Worm (Caenorhabditis elegans) whole organism, late embryonic: ENCODE measurements around the gene wdr-62.

Experiments used
- C08G9.2 ChIP-seq: sonication (generic microtip); optimal IDR thresholded peaks from 2 replicates; lab custom pipeline; 2016; ENCODE audit warnings: mild to moderate bottlenecking, missing genetic modification characterization, moderate library complexity, missing compliant biosample characterization
- K02D7.2 ChIP-seq: sonication (generic microtip); optimal IDR thresholded peaks from 2 replicates; lab custom pipeline; 2017; ENCODE audit warnings: mild to moderate bottlenecking, missing genetic modification characterization, missing compliant biosample characterization
- Y22D7AL.16 ChIP-seq: sonication (generic microtip); optimal IDR thresholded peaks from 2 replicates; lab custom pipeline; 2016; ENCODE audit warnings: missing genetic modification characterization, missing compliant biosample characterization
- ceh-14 ChIP-seq: sonication (generic microtip); optimal IDR thresholded peaks from 2 replicates; lab custom pipeline; 2016; ENCODE audit warnings: missing genotype, missing genetic modification characterization, missing compliant biosample characterization
- ceh-19 ChIP-seq: fragments of 200-800 bp; sonication (Bioruptor generic); optimal IDR thresholded peaks from 2 replicates; lab custom pipeline; 2018; ENCODE audit warnings: mild to moderate bottlenecking, missing genetic modification characterization, missing compliant biosample characterization
- ceh-2 ChIP-seq: sonication (generic microtip); optimal IDR thresholded peaks from 2 replicates; lab custom pipeline; 2016; ENCODE audit warnings: missing genotype, missing genetic modification characterization, missing compliant biosample characterization
- ceh-30 ChIP-seq: fragments of 150-350 bp; optimal IDR thresholded peaks from 2 replicates; lab custom pipeline; 2014; ENCODE audit warnings: missing biosample characterization, missing genetic modification characterization
- ceh-34 ChIP-seq: sonication (generic microtip); optimal IDR thresholded peaks from 2 replicates; lab custom pipeline; 2016; ENCODE audit warnings: mild to moderate bottlenecking, missing genetic modification characterization, missing compliant biosample characterization
- ceh-45 ChIP-seq: fragments of 200-800 bp; sonication (Bioruptor generic); IDR thresholded peaks from 2 replicates; pipeline ENCODE4 v1.3.6; 2022; ENCODE audit warnings: missing genetic modification reagents, missing genetic modification characterization, missing compliant biosample characterization
- ceh-6 ChIP-seq: fragments of 200-800 bp; sonication (Bioruptor generic); optimal IDR thresholded peaks from 2 replicates; lab custom pipeline; 2018; ENCODE audit warnings: mild to moderate bottlenecking, missing genetic modification characterization, missing compliant biosample characterization
- dve-1 ChIP-seq: sonication (generic microtip); optimal IDR thresholded peaks from 2 replicates; lab custom pipeline; 2017; ENCODE audit warnings: antibody characterized with exemption, mild to moderate bottlenecking, missing genetic modification characterization, missing compliant biosample characterization
- elt-2 ChIP-seq: sonication (generic microtip); optimal IDR thresholded peaks from 2 replicates; lab custom pipeline; 2016; ENCODE audit warnings: missing genetic modification reagents, missing genetic modification characterization, missing compliant biosample characterization
- elt-4 ChIP-seq: sonication (generic microtip); optimal IDR thresholded peaks from 2 replicates; lab custom pipeline; 2016; ENCODE audit warnings: missing genetic modification characterization, missing compliant biosample characterization
- fax-1 ChIP-seq: sonication (generic microtip); optimal IDR thresholded peaks from 2 replicates; lab custom pipeline; 2016; ENCODE audit warnings: missing genotype, missing genetic modification characterization, missing compliant biosample characterization
- fkh-10 ChIP-seq: fragments of 150-350 bp; optimal IDR thresholded peaks from 2 replicates; lab custom pipeline; 2014; ENCODE audit warnings: missing biosample characterization, missing genetic modification reagents, missing genetic modification characterization
- fkh-6 ChIP-seq: sonication (generic microtip); optimal IDR thresholded peaks from 2 replicates; lab custom pipeline; 2016; ENCODE audit warnings: missing genetic modification characterization, missing compliant biosample characterization
- gmeb-2 ChIP-seq: sonication (generic microtip); optimal IDR thresholded peaks from 2 replicates; lab custom pipeline; 2016; ENCODE audit warnings: missing genetic modification characterization, inconsistent platforms, missing compliant biosample characterization
- hlh-13 ChIP-seq: fragments of 200-800 bp; sonication (Bioruptor generic); optimal IDR thresholded peaks from 2 replicates; lab custom pipeline; 2018; ENCODE audit warnings: mild to moderate bottlenecking, missing genetic modification characterization, missing compliant biosample characterization
- hlh-15 ChIP-seq: sonication (generic microtip); optimal IDR thresholded peaks from 2 replicates; lab custom pipeline; 2016; ENCODE audit warnings: missing genetic modification characterization, missing compliant biosample characterization
- hlh-30 ChIP-seq: sonication (generic microtip); optimal IDR thresholded peaks from 2 replicates; lab custom pipeline; 2017; ENCODE audit warnings: antibody characterized with exemption, missing genetic modification characterization, missing compliant biosample characterization; ENCODE audit not compliant: insufficient read depth
- madf-2 ChIP-seq: sonication (generic microtip); optimal IDR thresholded peaks from 2 replicates; lab custom pipeline; 2017; ENCODE audit warnings: missing genetic modification characterization, missing compliant biosample characterization
- nhr-232 ChIP-seq: sonication (generic microtip); optimal IDR thresholded peaks from 2 replicates; lab custom pipeline; 2016; ENCODE audit warnings: missing genetic modification characterization, missing compliant biosample characterization
- odd-2 ChIP-seq: sonication (generic microtip); optimal IDR thresholded peaks from 2 replicates; lab custom pipeline; 2017; ENCODE audit warnings: antibody characterized with exemption, mild to moderate bottlenecking, missing genetic modification characterization, missing compliant biosample characterization
- pat-9 ChIP-seq: fragments of 200-800 bp; sonication (Bioruptor generic); optimal IDR thresholded peaks from 2 replicates; lab custom pipeline; 2018; ENCODE audit warnings: mild to moderate bottlenecking, missing genetic modification characterization, moderate library complexity, missing compliant biosample characterization
- pax-1 ChIP-seq: fragments of 150-350 bp; optimal IDR thresholded peaks from 2 replicates; lab custom pipeline; 2014; ENCODE audit warnings: missing biosample characterization, missing genetic modification characterization
- pha-4 ChIP-seq: fragments of 150-350 bp; optimal IDR thresholded peaks from 2 replicates; lab custom pipeline; 2018; ENCODE audit warnings: missing biosample characterization, missing genetic modification reagents, missing genetic modification characterization
- pros-1 ChIP-seq: fragments of 150-350 bp; optimal IDR thresholded peaks from 2 replicates; lab custom pipeline; 2014; ENCODE audit warnings: missing biosample characterization, missing genetic modification reagents, missing genetic modification characterization
- ref-2 ChIP-seq: sonication (generic microtip); optimal IDR thresholded peaks from 2 replicates; lab custom pipeline; 2016; ENCODE audit warnings: missing genetic modification characterization, missing compliant biosample characterization
- sox-2 ChIP-seq: fragments of 200-800 bp; sonication (Bioruptor generic); IDR thresholded peaks from 2 replicates; pipeline ENCODE4 v1.3.6; 2022; ENCODE audit warnings: missing genetic modification reagents, missing genetic modification characterization, missing compliant biosample characterization
- syd-9 ChIP-seq: sonication (generic microtip); optimal IDR thresholded peaks from 2 replicates; lab custom pipeline; 2016; ENCODE audit warnings: mild to moderate bottlenecking, missing genetic modification characterization, moderate library complexity, missing compliant biosample characterization
- tbx-7 ChIP-seq: sonication (generic microtip); optimal IDR thresholded peaks from 2 replicates; lab custom pipeline; 2016; ENCODE audit warnings: missing genotype, missing genetic modification characterization, missing compliant biosample characterization
- ttx-3 ChIP-seq: sonication (generic microtip); optimal IDR thresholded peaks from 2 replicates; lab custom pipeline; 2016; ENCODE audit warnings: missing genetic modification reagents, missing genetic modification characterization, missing compliant biosample characterization
- unc-42 ChIP-seq: sonication (generic microtip); optimal IDR thresholded peaks from 2 replicates; lab custom pipeline; 2016; ENCODE audit warnings: missing genotype, missing genetic modification characterization, missing compliant biosample characterization
- unc-55 ChIP-seq: sonication (generic microtip); optimal IDR thresholded peaks from 2 replicates; lab custom pipeline; 2017; ENCODE audit warnings: missing biosample characterization, missing genetic modification reagents, missing genetic modification characterization
- unc-86 ChIP-seq: sonication (generic microtip); optimal IDR thresholded peaks from 2 replicates; lab custom pipeline; 2016; ENCODE audit warnings: missing genetic modification characterization, missing compliant biosample characterization

The wdr-62 gene

DNA sequence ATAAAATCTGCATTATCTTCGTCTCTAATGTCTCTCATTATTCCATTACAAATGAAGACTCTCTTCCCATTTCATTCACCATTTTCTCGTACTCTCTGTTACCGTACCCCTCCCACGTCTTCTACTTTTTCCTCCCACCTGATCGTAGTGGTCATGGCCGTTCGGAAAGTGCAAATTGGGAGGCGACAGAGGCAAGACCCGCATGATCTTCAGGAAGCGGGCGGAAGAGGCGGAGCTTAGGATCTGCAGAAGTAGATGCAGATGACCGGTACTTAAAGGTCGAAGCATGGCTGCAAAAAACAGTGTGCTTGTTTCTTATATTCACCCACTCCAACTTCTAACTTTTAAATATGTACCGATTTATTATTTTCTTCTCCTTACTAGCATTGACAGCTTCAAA is 34.0 kb downstream of the wdr-62 start, which contains the start of gene nas-3:
Gene nas-3 (plus strand): TSS at position 301 of the 400 bp plus-strand sequence.
- TF ChIP-seq ceh-6 (GFP tag; lab: Kevin White, UChicago) (no peak), Y22D7AL.16 (tag; lab: Kevin White, UChicago) (no peak), ceh-30 (tag; lab: Kevin White, UChicago) (no peak), gmeb-2 (no peak), unc-42 (tag; lab: Kevin White, UChicago) (no peak), unc-55 (no peak), fkh-10 (GFP tag; lab: Kevin White, UChicago) (no peak), nhr-232 (tag; lab: Kevin White, UChicago) (no peak), pax-1 (tag; lab: Kevin White, UChicago) (no peak), fkh-6 (tag; lab: Kevin White, UChicago) (no peak), pat-9 (tag; lab: Kevin White, UChicago) (no peak), madf-2 (tag; lab: Kevin White, UChicago) (no peak), tbx-7 (tag; lab: Kevin White, UChicago) (no peak), pha-4 (tag; lab: Kevin White, UChicago) (no peak), elt-2 (tag; lab: Kevin White, UChicago) (no peak), ceh-14 (tag; lab: Kevin White, UChicago) (no peak), pros-1 (tag; lab: Kevin White, UChicago) (no peak)

DNA sequence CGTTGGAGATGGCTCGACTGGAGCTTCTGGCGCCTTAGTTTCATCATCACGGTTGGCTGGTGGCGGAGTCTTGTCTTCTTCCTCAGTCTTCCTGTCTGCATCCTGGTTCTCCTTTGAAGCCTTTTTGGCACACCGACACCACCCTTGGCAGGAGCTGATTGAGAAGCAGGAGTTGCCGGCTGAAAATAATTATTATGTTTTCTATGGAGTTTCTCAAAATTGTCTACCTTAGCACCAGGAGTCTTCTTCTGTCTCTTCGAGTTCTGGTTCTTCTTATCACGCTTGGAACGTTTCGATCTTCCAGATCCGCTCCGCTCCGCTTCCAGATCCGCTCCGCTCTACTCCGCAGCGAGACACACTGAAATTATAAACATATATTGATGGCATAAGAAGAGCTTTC is 36.7 kb downstream of the wdr-62 start, which contains the start of gene K06A4.6:
Gene K06A4.6 (minus strand): TSS at position 101 of the 400 bp plus-strand sequence.
- TF ChIP-seq sox-2 (GFP tag; lab: Robert Waterston, UW) (no peak), ceh-45 (no peak), Y22D7AL.16 (tag; lab: Kevin White, UChicago) (no peak), fax-1 (tag; lab: Kevin White, UChicago) (no peak), ceh-14 (tag; lab: Kevin White, UChicago) (no peak), elt-4 (no peak), ceh-19 (GFP tag; lab: Kevin White, UChicago) (no peak), ceh-34 (no peak), K02D7.2 (no peak), pat-9 (tag; lab: Kevin White, UChicago) (no peak), pros-1 (tag; lab: Kevin White, UChicago) (no peak)

DNA sequence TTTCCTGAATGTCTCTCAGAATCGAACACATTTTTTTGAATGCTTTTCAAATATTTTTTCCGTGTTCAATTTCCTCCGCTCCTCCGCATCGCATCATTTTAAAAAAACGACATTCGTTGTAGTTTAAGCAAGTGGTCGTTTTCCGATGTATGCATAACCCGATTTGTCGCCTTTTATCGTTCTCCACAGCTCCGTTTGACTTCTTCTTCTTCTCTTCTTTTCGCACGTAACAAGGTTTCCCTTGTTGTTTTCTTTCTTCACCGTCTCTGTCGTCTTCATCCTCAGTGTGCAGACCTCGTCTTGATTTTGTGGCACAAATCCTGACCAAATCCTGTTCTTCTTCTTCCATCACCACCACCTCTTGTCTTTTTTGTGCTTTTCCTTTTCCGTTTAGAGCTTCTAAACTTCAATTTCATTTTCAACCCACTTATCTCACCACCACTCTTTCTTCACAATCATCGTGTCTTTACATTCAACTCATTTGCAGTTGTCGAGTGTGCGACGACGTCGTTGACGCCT is 39.9 kb downstream of the wdr-62 start, which contains the start of gene K06A4.2:
Gene K06A4.2 (plus strand): TSS at position 469 of the 519 bp plus-strand sequence.
- TF ChIP-seq ceh-6 (GFP tag; lab: Kevin White, UChicago) = no peak
- TF ChIP-seq unc-42 (tag; lab: Kevin White, UChicago) = peak; percentile 75
- no peak for TF ChIP-seq hlh-15 (tag; lab: Kevin White, UChicago)
- TF ChIP-seq ceh-2 (tag; lab: Kevin White, UChicago) = no peak

- no peak for TF ChIP-seq ttx-3 (tag; lab: Kevin White, UChicago)
- TF ChIP-seq nhr-232 (tag; lab: Kevin White, UChicago) = no peak
- TF ChIP-seq hlh-30 (tag; lab: Kevin White, UChicago) = no peak
- no peak for TF ChIP-seq hlh-13 (GFP tag; lab: Kevin White, UChicago)
- TF ChIP-seq dve-1 = no peak
- no peak for TF ChIP-seq tbx-7 (tag; lab: Kevin White, UChicago)
- TF ChIP-seq gmeb-2 = no peak
- no peak for TF ChIP-seq pat-9 (tag; lab: Kevin White, UChicago)
- TF ChIP-seq ceh-19 (GFP tag; lab: Kevin White, UChicago) = no peak
- TF ChIP-seq pros-1 (tag; lab: Kevin White, UChicago) = no peak
- no peak for TF ChIP-seq syd-9
- no peak for TF ChIP-seq odd-2 (tag; lab: Kevin White, UChicago)
- TF ChIP-seq C08G9.2 (tag; lab: Kevin White, UChicago) = no peak
- no peak for TF ChIP-seq ref-2 (tag; lab: Kevin White, UChicago)
- no peak for TF ChIP-seq pax-1 (tag; lab: Kevin White, UChicago)
- TF ChIP-seq K02D7.2 = no peak
- no peak for TF ChIP-seq unc-86
Measured at ce11 chrV:9485508-9485907, 41.7 kb downstream of the wdr-62 start.
